Worm (Caenorhabditis elegans): ENCODE measurements around the gene Y59H11AR.4.

- TF ChIP-seq him-1 (tag; optimal IDR thresholded peaks at IDR 0.05) (no peak), dao-5 (tag; optimal IDR thresholded peaks at IDR 0.05) (no peak), W03F9.2 (tag; optimal IDR thresholded peaks at IDR 0.05) (no peak)
Measured at ce11 chrIV:8570719-8571118, 29.8 kb downstream of the Y59H11AR.4 start.

Data from whole organism, L4/young adult.